Fruit fly (Drosophila melanogaster): ENCODE results near the gene lectin-22C.
A peak's percentile ranks its signal among the peaks of the same experiment; 100 is the strongest.

Gene lectin-22C

dm6 chr2L:1988192-1988561, 48.9 kb downstream of the lectin-22C start, which contains the start of gene Npc2a (continued):
- TF ChIP-seq CG18011 (GFP tag; optimal IDR thresholded peaks at IDR 0.05) (no peak), nom (GFP tag; optimal IDR thresholded peaks at IDR 0.05) (peak; percentile 21), MBD-R2 (GFP tag; IDR thresholded peaks at IDR 0.05) (peak; percentile 7; the same call in 1 of the 2 replicates), CG3726 (GFP tag; IDR thresholded peaks at IDR 0.05) (no peak), Bteb2 (GFP tag; optimal IDR thresholded peaks at IDR 0.05) (no peak), so (GFP tag; IDR thresholded peaks at IDR 0.05) (0 out of 3 replicates have a peak, but pooled peaks have one; percentile 31), Jarid2 (GFP tag; optimal IDR thresholded peaks at IDR 0.05) (peak; percentile 54), slp2 (GFP tag; optimal IDR thresholded peaks at IDR 0.05) (no peak), CkIIα-i1 (GFP tag; IDR thresholded peaks at IDR 0.05) (no peak)

- TF ChIP-seq lola (GFP tag; optimal IDR thresholded peaks at IDR 0.05): no peak
- no peak for TF ChIP-seq Elba2 (GFP tag; optimal IDR thresholded peaks at IDR 0.05)
- no peak for TF ChIP-seq CG4328 (GFP tag; optimal IDR thresholded peaks at IDR 0.05)
- TF ChIP-seq CG17912 (GFP tag; optimal IDR thresholded peaks at IDR 0.05): no peak
- TF ChIP-seq CG30403 (GFP tag; optimal IDR thresholded peaks at IDR 0.05): peak; percentile 35
- no peak for TF ChIP-seq schlank (tag; optimal IDR thresholded peaks at IDR 0.05)
- no peak for TF ChIP-seq Xrp1 (GFP tag; IDR thresholded peaks at IDR 0.05)
- no peak for TF ChIP-seq tgo (GFP tag; IDR thresholded peaks at IDR 0.05)
- no peak for TF ChIP-seq jigr1 (GFP tag; IDR thresholded peaks at IDR 0.05)
- TF ChIP-seq odd (GFP tag; optimal IDR thresholded peaks at IDR 0.05): no peak
- no peak for TF ChIP-seq Dad (GFP tag; optimal IDR thresholded peaks at IDR 0.05)
- TF ChIP-seq CG18619 (GFP tag; optimal IDR thresholded peaks at IDR 0.05): no peak
- TF ChIP-seq bigmax (GFP tag; optimal IDR thresholded peaks at IDR 0.05): no peak
- TF ChIP-seq CG7839 (tag; optimal IDR thresholded peaks at IDR 0.05): peak; percentile 48
- TF ChIP-seq HmgD (GFP tag; optimal IDR thresholded peaks at IDR 0.05): no peak
- TF ChIP-seq amos (GFP tag; IDR thresholded peaks at IDR 0.05; ENCODE audit: partially characterized antibody): peak; percentile 87
- TF ChIP-seq CG13624 (GFP tag; optimal IDR thresholded peaks at IDR 0.05): no peak
- TF ChIP-seq CG12942 (GFP tag; optimal IDR thresholded peaks at IDR 0.05): no peak
- no peak for TF ChIP-seq CTCF (GFP tag; optimal IDR thresholded peaks at IDR 0.05)
- TF ChIP-seq Scr (GFP tag; IDR thresholded peaks at IDR 0.05; ENCODE audit: partially characterized antibody): peak; percentile 84
- no peak for TF ChIP-seq CG11560 (tag; IDR thresholded peaks at IDR 0.05)
- peak; percentile 11; the same call in 1 of the 2 replicates for TF ChIP-seq CG6689 (GFP tag; IDR thresholded peaks at IDR 0.05)
- TF ChIP-seq Rfx (GFP tag; IDR thresholded peaks at IDR 0.05): peak; percentile 65
- no peak for TF ChIP-seq Bteb2 (GFP tag; optimal IDR thresholded peaks at IDR 0.05)
- no peak for TF ChIP-seq GATAe (GFP tag; conservative IDR thresholded peaks at IDR 0.05)
- TF ChIP-seq CG18599 (GFP tag; optimal IDR thresholded peaks at IDR 0.05): peak; percentile 43
- TF ChIP-seq CG6175 (GFP tag; IDR thresholded peaks at IDR 0.05): 0 out of 3 replicates have a peak, but pooled peaks have one; percentile 22
- peak; percentile 50 for TF ChIP-seq CG15514 (GFP tag; optimal IDR thresholded peaks at IDR 0.05)
- peak; percentile 52 for TF ChIP-seq Meics (GFP tag; optimal IDR thresholded peaks at IDR 0.05)
- no peak for TF ChIP-seq sug (tag; optimal IDR thresholded peaks at IDR 0.05)
- TF ChIP-seq tx (GFP tag; optimal IDR thresholded peaks at IDR 0.05): no peak
- TF ChIP-seq stwl (tag; optimal IDR thresholded peaks at IDR 0.05): no peak
- peak; percentile 78 for TF ChIP-seq vnd (GFP tag; IDR thresholded peaks at IDR 0.05; ENCODE audit: partially characterized antibody)
- no peak for TF ChIP-seq CG33557 (GFP tag; optimal IDR thresholded peaks at IDR 0.05)
- TF ChIP-seq ab (GFP tag; optimal IDR thresholded peaks at IDR 0.05): no peak
- TF ChIP-seq CG32532 (GFP tag; IDR thresholded peaks at IDR 0.05): 0 out of 2 replicates have a peak, but pooled peaks have one; percentile 9
- TF ChIP-seq Ptx1 (GFP tag; IDR thresholded peaks at IDR 0.05): peak; percentile 44; the same call in 1 of the 2 replicates
- no peak for TF ChIP-seq CG3726 (GFP tag; IDR thresholded peaks at IDR 0.05)
- TF ChIP-seq Neu2 (GFP tag; optimal IDR thresholded peaks at IDR 0.05; ENCODE audit: borderline replicate concordance): no peak
- TF ChIP-seq CG12299 (tag; optimal IDR thresholded peaks at IDR 0.05): no peak
- no peak for TF ChIP-seq fru (optimal IDR thresholded peaks at IDR 0.05)
These were observed 49.5 kb downstream of the lectin-22C start, which contains the start of gene Got2 for dm6 chr2L:1987434-1988191. Got2 (minus strand) TSS chr2L:1987758.
